Fruit fly (Drosophila melanogaster): ENCODE measurements around the gene mRpS18C.

- no peak for TF ChIP-seq psq (optimal IDR thresholded peaks at IDR 0.05)
- TF ChIP-seq Myc (optimal IDR thresholded peaks at IDR 0.05): no peak
- TF ChIP-seq ttk (optimal IDR thresholded peaks at IDR 0.05): no peak
- no peak for TF ChIP-seq insv (optimal IDR thresholded peaks at IDR 0.05)
Measured at dm6 chr3R:30416765-30417274, 7.0 kb upstream of the mRpS18C start.

Data from Kc167 (cell line).